Worm (Caenorhabditis elegans): Measurements from ENCODE around the gene chat-1.

DNA sequence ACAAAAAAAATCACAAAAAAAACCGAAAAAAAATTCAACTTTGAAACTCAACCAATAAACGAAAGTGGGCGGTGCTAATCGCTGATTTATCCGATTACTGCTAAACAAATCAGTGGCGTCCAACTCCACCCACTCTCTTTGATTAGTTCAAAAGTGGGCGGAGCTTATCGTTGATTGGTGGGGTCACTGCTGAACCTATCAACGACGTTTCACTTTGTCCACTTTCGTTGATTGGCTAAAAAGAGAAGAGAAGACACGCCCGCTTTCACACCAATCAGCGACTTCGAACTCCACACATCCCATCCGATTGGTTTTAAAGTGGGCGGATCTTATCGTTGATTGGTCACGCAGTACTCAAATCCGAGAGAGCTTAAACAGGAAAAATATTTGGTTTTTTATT, 23.2 kb upstream of the chat-1 start:
- TF ChIP-seq flt-1 (GFP tag; IDR thresholded peaks at IDR 0.05) (no peak), med-1 (GFP tag; optimal IDR thresholded peaks at IDR 0.05; ENCODE audit: insufficient read depth) (no peak), klf-2 (GFP tag; conservative IDR thresholded peaks at IDR 0.05) (no peak), tab-1 (GFP tag; IDR thresholded peaks at IDR 0.05) (no peak)
